Worm (Caenorhabditis elegans) whole organism, midembryonic: ENCODE data around the gene clec-255.

Source experiments
- T22C8.4 ChIP-seq: fragments of 200-800 bp; sonication (Bioruptor generic); IDR thresholded peaks from 2 replicates; pipeline ENCODE4 v1.3.6; 2022; ENCODE audit warnings: missing genetic modification characterization, missing compliant biosample characterization
- cog-1 ChIP-seq: sonication (generic microtip); optimal IDR thresholded peaks from 2 replicates; lab custom pipeline; 2016; ENCODE audit warnings: missing genetic modification characterization, missing compliant biosample characterization
- flt-1 ChIP-seq: fragments of 200-800 bp; sonication (Bioruptor generic); IDR thresholded peaks from 2 replicates; pipeline ENCODE4 v1.3.6; 2022; ENCODE audit warnings: missing genetic modification characterization, missing compliant biosample characterization
- klf-2 ChIP-seq: fragments of 200-800 bp; sonication (Bioruptor generic); conservative IDR thresholded peaks from 2 replicates; pipeline ENCODE4 v1.3.6; 2022; ENCODE audit warnings: missing genetic modification reagents, missing genetic modification characterization, missing compliant biosample characterization
- med-1 ChIP-seq: sonication (generic microtip); optimal IDR thresholded peaks from 2 replicates; lab custom pipeline; 2017; ENCODE audit warnings: missing genetic modification characterization, mild to moderate bottlenecking, missing compliant biosample characterization, antibody characterized with exemption, missing genetic modification reagents; ENCODE audit not compliant: insufficient read depth
- ref-1 ChIP-seq: fragments of 200-800 bp; sonication (Bioruptor generic); conservative IDR thresholded peaks from 2 replicates; pipeline ENCODE4 v1.3.6; 2022; ENCODE audit warnings: missing genetic modification reagents, missing genetic modification characterization, missing compliant biosample characterization
- tab-1 ChIP-seq: fragments of 200-800 bp; sonication (Bioruptor generic); IDR thresholded peaks from 2 replicates; pipeline ENCODE4 v1.3.6; 2022; ENCODE audit warnings: missing genetic modification characterization, missing compliant biosample characterization
- ztf-23 ChIP-seq: fragments of 200-800 bp; sonication (Bioruptor generic); IDR thresholded peaks from 2 replicates; pipeline ENCODE4 v1.3.6; 2022; ENCODE audit warnings: missing genetic modification reagents, missing genetic modification characterization, missing compliant biosample characterization
- ztf-29 ChIP-seq: fragments of 200-800 bp; sonication (Bioruptor generic); IDR thresholded peaks from 2 replicates; pipeline ENCODE4 v1.3.6; 2022; ENCODE audit warnings: missing genetic modification reagents, missing genetic modification characterization, missing compliant biosample characterization

clec-255 gene

DNA sequence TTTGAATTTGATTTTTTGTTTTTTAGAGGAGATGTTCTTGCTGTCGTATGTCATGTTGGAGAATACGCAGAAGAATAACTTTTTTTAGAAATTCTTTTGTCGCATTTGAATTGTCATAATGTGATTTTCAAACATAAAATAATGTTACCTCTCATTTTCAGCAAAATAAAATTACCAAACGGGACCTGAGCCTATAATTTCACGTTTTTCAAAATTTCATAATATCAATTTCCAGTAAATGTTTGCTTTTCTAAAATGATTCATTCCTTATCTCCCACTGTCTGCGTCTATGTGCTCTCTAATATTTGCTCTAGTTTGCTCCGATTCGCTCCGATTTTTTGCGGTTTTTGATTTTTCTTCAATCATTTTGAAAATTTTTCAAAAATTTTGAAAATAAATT, 20.1 kb upstream of the clec-255 start, which contains the start of gene nhr-231:
Gene nhr-231, plus strand, starts transcription at position 301 of the 400 bp plus-strand sequence.
- TF ChIP-seq ztf-29: no peak

DNA sequence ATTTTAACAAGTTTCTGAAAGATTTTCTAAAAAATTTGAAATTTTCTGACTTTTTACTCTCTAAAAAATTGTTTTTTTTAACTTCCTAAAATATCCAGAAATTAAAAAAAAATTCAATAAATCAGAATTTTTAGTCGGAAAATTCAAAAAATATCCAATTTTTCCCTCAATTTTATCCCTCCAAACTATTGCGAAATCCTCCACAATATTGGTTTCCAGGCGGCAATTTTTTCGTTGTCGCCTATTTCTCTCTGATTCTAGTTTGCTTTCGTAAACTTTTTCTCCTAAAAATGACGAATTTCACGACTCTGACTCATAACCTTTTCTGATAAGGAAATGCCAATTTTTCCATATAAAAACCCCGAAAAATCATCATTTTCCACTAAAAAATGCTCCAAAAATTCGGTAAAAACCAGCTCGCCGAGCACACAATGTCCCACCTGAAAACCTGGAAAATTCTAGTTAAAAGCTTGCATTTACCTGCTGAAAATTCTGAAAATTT, 16.9 kb upstream of the clec-255 start, which contains the start of gene Y17D7B.2:
Gene Y17D7B.2, plus strand, starts transcription at position 323 of the 502 bp plus-strand sequence.
- TF ChIP-seq med-1 (GFP tag; lab: Kevin White, UChicago) (no peak), T22C8.4 (GFP tag; lab: Robert Waterston, UW) (no peak), ztf-29 (no peak), ref-1 (GFP tag; lab: Robert Waterston, UW) (no peak), klf-2 (GFP tag; lab: Robert Waterston, UW) (no peak), ztf-23 (GFP tag; lab: Robert Waterston, UW) (no peak), cog-1 (no peak), flt-1 (no peak), tab-1 (GFP tag; lab: Robert Waterston, UW) (no peak)

DNA sequence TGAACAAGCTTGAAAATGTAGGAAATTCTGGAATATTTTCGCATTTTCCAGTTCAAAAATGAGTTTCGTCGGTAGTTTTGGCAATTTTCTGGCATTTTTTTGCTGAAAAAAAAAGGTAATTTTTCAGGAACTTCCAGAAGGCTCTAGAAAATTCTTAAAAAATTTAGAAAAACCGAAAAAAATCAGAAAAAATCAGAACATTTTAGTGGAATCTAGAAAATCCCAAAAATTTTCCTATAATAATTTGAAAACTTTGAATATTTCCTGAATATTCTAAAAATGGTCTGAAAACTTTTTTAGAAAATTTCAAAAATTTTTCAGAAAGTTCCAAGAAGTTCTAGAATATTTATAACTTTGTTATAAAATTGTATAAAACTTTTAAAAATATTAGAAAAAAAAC, 16.2 kb upstream of the clec-255 start, which contains the start of gene Y17D7B.3:
Gene Y17D7B.3, minus strand, starts transcription at position 101 of the 400 bp plus-strand sequence.
- TF ChIP-seq cog-1 (no peak), tab-1 (GFP tag; lab: Robert Waterston, UW) (no peak), T22C8.4 (GFP tag; lab: Robert Waterston, UW) (no peak), flt-1 (no peak), ref-1 (GFP tag; lab: Robert Waterston, UW) (no peak), ztf-29 (no peak), ztf-23 (GFP tag; lab: Robert Waterston, UW) (no peak), klf-2 (GFP tag; lab: Robert Waterston, UW) (no peak), med-1 (GFP tag; lab: Kevin White, UChicago) (no peak)

DNA sequence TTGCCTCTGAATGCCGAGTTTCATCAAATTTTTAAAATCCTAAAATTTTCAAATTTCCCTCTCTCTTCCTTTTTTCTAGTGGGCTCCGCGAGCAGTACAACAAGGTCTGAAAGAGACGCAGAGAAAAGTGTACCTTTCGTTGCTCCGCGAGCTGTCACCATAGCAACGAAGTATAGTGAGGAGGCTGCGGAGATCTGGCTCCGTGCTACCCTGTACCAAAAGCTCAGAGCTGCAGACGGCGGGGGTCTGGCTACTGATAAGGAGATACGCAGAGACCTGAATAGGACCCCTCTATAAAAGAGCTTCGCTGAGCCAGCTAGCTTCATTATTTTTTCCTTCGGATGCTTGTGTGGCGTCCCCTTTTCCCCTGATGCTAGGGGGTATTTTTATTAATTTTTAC, 13.0 kb upstream of the clec-255 start, which contains the start of gene Y17D7B.10:
Gene Y17D7B.10, plus strand, starts transcription at position 243 of the 400 bp plus-strand sequence.
- TF ChIP-seq cog-1 (no peak), klf-2 (GFP tag; lab: Robert Waterston, UW) (no peak), tab-1 (GFP tag; lab: Robert Waterston, UW) (no peak), ztf-23 (GFP tag; lab: Robert Waterston, UW) (no peak), T22C8.4 (GFP tag; lab: Robert Waterston, UW) (no peak)

DNA sequence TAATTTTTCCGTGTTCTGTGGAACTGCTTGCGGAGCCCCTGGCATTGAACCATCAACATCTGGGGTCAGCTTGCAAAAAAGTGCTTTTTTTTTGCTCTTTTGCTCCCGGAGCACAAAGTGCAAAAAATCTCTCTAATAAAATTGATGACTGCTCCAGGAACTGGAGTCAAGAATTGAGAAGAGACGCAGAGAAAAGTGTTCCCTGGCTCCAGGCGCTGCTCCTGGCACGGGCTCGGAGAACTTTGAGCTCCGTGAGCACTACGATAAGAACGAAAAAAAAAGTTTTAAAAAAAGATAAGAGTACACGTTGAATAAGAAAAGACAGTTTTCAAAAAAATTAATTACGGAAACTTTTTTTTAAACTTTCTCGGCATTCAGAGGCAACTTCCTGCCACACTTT, 12.2 kb upstream of the clec-255 start:
- TF ChIP-seq T22C8.4 (GFP tag; lab: Robert Waterston, UW) (no peak), ztf-23 (GFP tag; lab: Robert Waterston, UW) (no peak), cog-1 (no peak), ztf-29 (no peak), flt-1 (no peak), med-1 (GFP tag; lab: Kevin White, UChicago) (no peak), ref-1 (GFP tag; lab: Robert Waterston, UW) (no peak), tab-1 (GFP tag; lab: Robert Waterston, UW) (no peak)

DNA sequence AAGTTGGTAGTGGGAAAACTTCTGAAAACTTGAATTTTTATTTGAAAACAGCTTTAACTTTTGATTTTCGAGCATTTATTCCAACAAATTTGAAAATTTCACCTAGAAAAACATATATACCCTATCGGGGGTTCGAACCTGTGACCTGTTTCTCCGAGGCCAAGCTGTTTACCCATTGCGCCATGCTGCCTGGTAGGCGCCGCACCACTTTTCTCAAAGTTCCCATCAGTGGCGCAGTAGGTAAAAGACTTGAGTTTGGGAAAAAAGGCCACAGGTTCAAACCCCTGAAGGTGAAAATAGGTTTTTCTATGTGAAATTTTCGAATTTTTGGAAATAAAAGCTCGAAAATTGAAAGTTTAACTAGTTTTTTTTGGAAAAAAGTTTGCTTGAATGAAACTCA, 10.1 kb upstream of the clec-255 start:
- no peak for TF ChIP-seq ref-1 (GFP tag; lab: Robert Waterston, UW)
- no peak for TF ChIP-seq T22C8.4 (GFP tag; lab: Robert Waterston, UW)

DNA sequence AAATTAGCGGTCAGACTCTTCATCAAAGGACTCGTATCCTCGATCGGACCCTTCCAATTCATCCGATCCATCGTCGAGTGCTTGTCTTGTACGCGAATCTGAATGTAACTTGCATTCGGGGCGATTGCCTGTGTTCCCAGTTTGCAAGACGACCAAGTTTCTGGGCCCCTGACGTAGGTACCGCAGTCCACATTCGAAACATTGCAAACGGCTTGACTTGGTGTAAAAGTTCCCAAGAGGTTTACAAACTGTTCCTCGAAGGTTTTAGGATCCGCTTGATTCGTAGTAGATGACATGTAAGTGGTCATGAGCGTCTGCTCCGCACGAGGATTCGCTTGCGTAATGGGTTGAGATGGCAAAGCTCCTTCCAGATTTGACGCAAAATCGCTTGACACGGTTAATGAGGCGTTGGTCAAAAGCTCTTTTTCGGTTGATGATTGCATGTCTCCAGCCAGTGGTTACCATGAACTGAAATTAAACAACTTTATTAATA, 5.8 kb upstream of the clec-255 start, which contains the start of gene Y17D7B.4:
Gene Y17D7B.4, minus strand, starts transcription at position 443 of the 493 bp plus-strand sequence.
- TF ChIP-seq cog-1: no peak
- TF ChIP-seq med-1 (GFP tag; lab: Kevin White, UChicago): no peak

DNA sequence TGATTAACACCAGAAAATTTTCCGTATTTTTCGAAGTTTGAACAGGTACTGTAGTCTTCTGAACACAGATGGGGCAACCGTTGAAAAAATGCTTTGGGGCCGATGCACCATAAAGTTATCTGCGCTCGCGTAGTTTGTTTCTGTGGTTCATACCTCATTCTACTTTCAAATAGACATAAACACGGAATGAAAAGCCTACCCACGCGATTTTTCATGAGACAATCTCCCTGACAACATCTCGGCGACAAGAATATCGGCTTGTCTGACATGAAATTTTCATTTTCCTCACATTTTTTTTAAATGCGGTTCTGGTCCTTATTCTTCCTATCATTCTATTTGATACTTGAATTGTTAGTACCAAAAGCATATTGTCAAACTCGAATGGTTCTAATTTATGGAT, 2.2 kb upstream of the clec-255 start, which contains the start of gene clec-257:
Gene clec-257, plus strand, starts transcription at position 301 of the 400 bp plus-strand sequence.
- TF ChIP-seq klf-2 (GFP tag; lab: Robert Waterston, UW) (no peak), ref-1 (GFP tag; lab: Robert Waterston, UW) (no peak), flt-1 (no peak), tab-1 (GFP tag; lab: Robert Waterston, UW) (no peak)

DNA sequence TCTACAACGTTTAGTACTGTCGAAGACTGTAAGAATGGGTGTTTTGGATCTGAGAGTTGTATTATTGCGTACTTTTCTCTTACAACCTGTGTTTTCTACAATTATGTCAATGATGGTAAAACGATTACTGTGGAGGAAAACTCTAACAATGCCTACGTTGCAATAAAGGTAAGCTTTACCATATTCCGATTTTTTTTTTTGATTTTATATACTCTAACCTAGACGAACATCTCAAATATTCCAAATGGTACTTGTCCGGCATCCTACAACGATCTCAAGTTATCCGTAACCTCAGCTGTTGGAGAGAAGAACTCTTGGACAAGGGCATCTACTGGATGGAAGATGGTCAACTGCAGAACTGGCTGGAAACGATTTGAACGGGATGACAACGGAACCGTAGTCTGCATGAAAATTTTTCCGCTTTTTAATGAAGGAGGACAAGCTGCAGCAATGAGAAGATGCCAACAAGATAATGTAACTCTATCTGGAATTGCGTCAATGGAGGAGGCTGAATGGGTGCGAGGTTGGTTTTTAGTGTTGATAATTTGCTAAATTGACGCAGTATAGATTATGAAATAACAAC, 1.4 kb upstream of the clec-255 start:
- no peak for TF ChIP-seq med-1 (GFP tag; lab: Kevin White, UChicago)
- TF ChIP-seq klf-2 (GFP tag; lab: Robert Waterston, UW): no peak
- no peak for TF ChIP-seq T22C8.4 (GFP tag; lab: Robert Waterston, UW)
- TF ChIP-seq ref-1 (GFP tag; lab: Robert Waterston, UW): no peak
- no peak for TF ChIP-seq ztf-23 (GFP tag; lab: Robert Waterston, UW)
- TF ChIP-seq cog-1: no peak
- TF ChIP-seq ztf-29: no peak
- no peak for TF ChIP-seq tab-1 (GFP tag; lab: Robert Waterston, UW)
- TF ChIP-seq flt-1: no peak

DNA sequence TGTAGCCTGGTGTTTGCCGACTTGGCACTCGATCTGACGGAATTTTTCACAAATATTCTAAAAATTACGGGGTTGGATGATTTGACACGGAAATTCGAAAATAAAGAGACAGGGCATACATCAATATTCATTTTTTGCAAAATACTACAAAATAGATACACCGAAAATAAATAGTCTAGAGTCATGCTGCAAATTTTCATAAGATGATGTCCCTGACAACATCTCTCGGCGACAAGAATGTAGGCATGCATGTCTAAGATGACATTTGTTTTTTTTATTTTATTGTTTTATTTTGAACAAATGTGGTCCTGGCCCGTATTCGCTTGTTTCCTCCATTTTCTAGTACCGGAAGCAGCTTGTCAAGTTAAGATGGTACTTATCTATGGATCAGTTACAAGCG, 867 bp upstream of the clec-255 start, which contains the start of gene clec-256:
Gene clec-256, plus strand, starts transcription at position 301 of the 400 bp plus-strand sequence.
- no peak for TF ChIP-seq ztf-29
- TF ChIP-seq T22C8.4 (GFP tag; lab: Robert Waterston, UW): no peak
- TF ChIP-seq med-1 (GFP tag; lab: Kevin White, UChicago): no peak
- no peak for TF ChIP-seq tab-1 (GFP tag; lab: Robert Waterston, UW)
- TF ChIP-seq cog-1: no peak
- TF ChIP-seq ref-1 (GFP tag; lab: Robert Waterston, UW): no peak
- TF ChIP-seq ztf-23 (GFP tag; lab: Robert Waterston, UW): no peak
- TF ChIP-seq flt-1: no peak
- no peak for TF ChIP-seq klf-2 (GFP tag; lab: Robert Waterston, UW)
